Worm (Caenorhabditis elegans): ENCODE data around the gene frpr-11.
"Not testable (repeated sequence)": the region's sequence is repeated elsewhere in the genome, so short reads cannot be mapped to it uniquely, and the experiment has no call there.

The frpr-11 gene

ce11 chrV:8906896-8907295, at the start of gene frpr-11:
TSS of gene frpr-11 (plus strand) at chrV:8907196.
- no peak for TF ChIP-seq nhr-120 (GFP tag; IDR thresholded peaks at IDR 0.05)
- no peak for TF ChIP-seq C06A6.2 (GFP tag; conservative IDR thresholded peaks at IDR 0.05)
- TF ChIP-seq lag-1 (GFP tag; IDR thresholded peaks at IDR 0.05), result no peak
- TF ChIP-seq snpc-1.1 (tag; optimal IDR thresholded peaks at IDR 0.05; ENCODE audit: insufficient read depth), result no peak
- no peak for TF ChIP-seq mcd-1 (GFP tag; IDR thresholded peaks at IDR 0.05)
- no peak for TF ChIP-seq dpff-1 (tag; optimal IDR thresholded peaks at IDR 0.05)
- no peak for TF ChIP-seq repo-1 (tag; optimal IDR thresholded peaks at IDR 0.05)
- no peak for TF ChIP-seq Y53F4B.3 (GFP tag; IDR thresholded peaks at IDR 0.05)
- TF ChIP-seq T26A5.8 (tag; optimal IDR thresholded peaks at IDR 0.05), result no peak
- TF ChIP-seq let-607 (tag; optimal IDR thresholded peaks at IDR 0.05), result no peak
- TF ChIP-seq ama-1 (optimal IDR thresholded peaks at IDR 0.05), result no peak
- TF ChIP-seq ama-1 (GFP tag; optimal IDR thresholded peaks at IDR 0.05), result no peak
- TF ChIP-seq F33H1.4 (GFP tag; IDR thresholded peaks at IDR 0.05), result no peak
- no peak for TF ChIP-seq ceh-79 (tag; optimal IDR thresholded peaks at IDR 0.05)
- TF ChIP-seq egl-44 (GFP tag; IDR thresholded peaks at IDR 0.05), result no peak
- no peak for TF ChIP-seq hlh-12 (tag; optimal IDR thresholded peaks at IDR 0.05)
- no peak for TF ChIP-seq lin-40 (tag; optimal IDR thresholded peaks at IDR 0.05)
- no peak for TF ChIP-seq hlh-26 (GFP tag; conservative IDR thresholded peaks at IDR 0.05)
- no peak for TF ChIP-seq zim-3 (tag; optimal IDR thresholded peaks at IDR 0.05)
- TF ChIP-seq K12H6.12 (tag; optimal IDR thresholded peaks at IDR 0.05), result no peak
- TF ChIP-seq aptf-3 (GFP tag; IDR thresholded peaks at IDR 0.05), result no peak

- TF ChIP-seq ztf-25 (GFP tag; IDR thresholded peaks at IDR 0.05); repo-1 (tag; optimal IDR thresholded peaks at IDR 0.05); bed-1 (GFP tag; IDR thresholded peaks at IDR 0.05): not testable (repeated sequence)
Measured at ce11 chrV:8861949-8862348, 45.0 kb upstream of the frpr-11 start, which contains the start of gene F07B7.12. TSS of gene F07B7.12 (minus strand) at chrV:8862049.

- TF ChIP-seq C06A6.2 (GFP tag; conservative IDR thresholded peaks at IDR 0.05), result 0 out of 2 replicates have a peak, but pooled peaks have one; percentile 32
- TF ChIP-seq F39B2.1 (GFP tag; IDR thresholded peaks at IDR 0.05), result peak; percentile 59; the same call in 1 of the 2 replicates
Measured at ce11 chrV:8897942-8898419, 9.0 kb upstream of the frpr-11 start, which contains the start of the genes his-17 and his-18. TSS of gene his-17 (minus strand) at chrV:8897992. TSS of gene his-18 (plus strand) at chrV:8898228.

ce11 chrV:8898756-8899155, 8.2 kb upstream of the frpr-11 start, which contains the start of gene frpr-13:
TSS of gene frpr-13 (plus strand) at chrV:8899056.
- TF ChIP-seq sdz-38 (tag; optimal IDR thresholded peaks at IDR 0.05) (no peak), hmg-20 (GFP tag; IDR thresholded peaks at IDR 0.05) (no peak), B0261.1 (tag; optimal IDR thresholded peaks at IDR 0.05) (no peak), F23B12.7 (tag; optimal IDR thresholded peaks at IDR 0.05; ENCODE audit: insufficient read depth) (no peak), zfh-2 (GFP tag; conservative IDR thresholded peaks at IDR 0.05) (no peak), efl-1 (GFP tag; optimal IDR thresholded peaks at IDR 0.05) (no peak), hrde-1 (tag; optimal IDR thresholded peaks at IDR 0.05; ENCODE audit: borderline replicate concordance) (no peak), madf-8 (GFP tag; conservative IDR thresholded peaks at IDR 0.05) (no peak), pbrm-1 (GFP tag; IDR thresholded peaks at IDR 0.05) (no peak), zim-3 (tag; optimal IDR thresholded peaks at IDR 0.05) (no peak)

ce11 chrV:8902697-8903096, 4.3 kb upstream of the frpr-11 start, which contains the start of gene frpr-12:
TSS of gene frpr-12 (plus strand) at chrV:8902997.
- no peak for TF ChIP-seq F33H1.4 (GFP tag; IDR thresholded peaks at IDR 0.05)
- no peak for TF ChIP-seq ceh-91 (GFP tag; IDR thresholded peaks at IDR 0.05)
- TF ChIP-seq B0035.1 (tag; optimal IDR thresholded peaks at IDR 0.05), result no peak

All from whole organism, young adult.